Fruit fly (Drosophila melanogaster) whole organism, embryonic: Measurements from ENCODE around the gene CG4467.

Experiments
- Abd-B ChIP-seq: fragments of 200-800 bp; sonication (Bioruptor generic); optimal IDR thresholded peaks from 2 replicates; lab custom pipeline; 2018; ENCODE audit warnings: missing biosample characterization, mild to moderate bottlenecking, missing genetic modification characterization, moderate library complexity
- Antp ChIP-seq: fragments of 200-800 bp; sonication (Bioruptor generic); optimal IDR thresholded peaks from 3 replicates; lab custom pipeline; 2016; ENCODE audit warnings: missing biosample characterization, missing genetic modification characterization
- Asciz ChIP-seq: fragments of 200-800 bp; sonication (Bioruptor generic); optimal IDR thresholded peaks from 2 replicates; lab custom pipeline; 2017; ENCODE audit warnings: missing biosample characterization, mild to moderate bottlenecking, missing genetic modification characterization, missing genetic modification reagents
- CG10431 ChIP-seq: fragments of 200-800 bp; sonication (Bioruptor generic); optimal IDR thresholded peaks from 3 replicates; lab custom pipeline; 2018; ENCODE audit warnings: missing biosample characterization, mild to moderate bottlenecking, missing genetic modification characterization
- CG11504 ChIP-seq: fragments of 200-800 bp; sonication (Bioruptor generic); optimal IDR thresholded peaks from 3 replicates; lab custom pipeline; 2019; ENCODE audit warnings: missing biosample characterization, mild to moderate bottlenecking, missing genetic modification characterization, moderate library complexity
- CG11560 ChIP-seq: fragments of 200-800 bp; sonication (Bioruptor generic); IDR thresholded peaks from 3 replicates; pipeline ENCODE4 v1.3.6; 2022; ENCODE audit warnings: missing biosample characterization, missing genetic modification characterization
- CG14710 ChIP-seq: fragments of 200-800 bp; sonication (Bioruptor generic); optimal IDR thresholded peaks from 3 replicates; lab custom pipeline; 2019; ENCODE audit warnings: missing biosample characterization, mild to moderate bottlenecking, missing genetic modification characterization, moderate library complexity
- CG14965 ChIP-seq: fragments of 200-800 bp; sonication (Bioruptor generic); optimal IDR thresholded peaks from 2 replicates; lab custom pipeline; 2016; ENCODE audit warnings: missing biosample characterization, missing genetic modification characterization, borderline replicate concordance
- CG15011 ChIP-seq: fragments of 200-800 bp; sonication (Bioruptor generic); optimal IDR thresholded peaks from 3 replicates; lab custom pipeline; 2018; ENCODE audit warnings: missing biosample characterization, mild to moderate bottlenecking, missing genetic modification characterization
- CG17612 ChIP-seq: fragments of 200-800 bp; sonication (Bioruptor generic); IDR thresholded peaks from 2 replicates; pipeline ENCODE4 v1.3.6; 2022; ENCODE audit warnings: missing biosample characterization, missing genetic modification characterization
- CG17802 ChIP-seq: fragments of 200-800 bp; sonication (Bioruptor generic); optimal IDR thresholded peaks from 2 replicates; lab custom pipeline; 2018; ENCODE audit warnings: missing biosample characterization, mild to moderate bottlenecking, missing genetic modification characterization, moderate library complexity
- CG1832 ChIP-seq: fragments of 200-800 bp; sonication (Bioruptor generic); optimal IDR thresholded peaks from 2 replicates; lab custom pipeline; 2017; ENCODE audit warnings: missing biosample characterization, mild to moderate bottlenecking, missing genetic modification characterization, inconsistent platforms
- CG2199 ChIP-seq: fragments of 200-800 bp; sonication (Bioruptor generic); IDR thresholded peaks from 3 replicates; pipeline ENCODE4 v1.3.6; 2022; ENCODE audit warnings: missing biosample characterization, missing genetic modification characterization
- CG3281 ChIP-seq: fragments of 200-800 bp; sonication (Bioruptor generic); optimal IDR thresholded peaks from 3 replicates; lab custom pipeline; 2017; ENCODE audit warnings: missing biosample characterization, mild to moderate bottlenecking, missing genetic modification characterization
- CG33557 ChIP-seq: fragments of 200-800 bp; sonication (Bioruptor generic); optimal IDR thresholded peaks from 2 replicates; lab custom pipeline; 2019; ENCODE audit warnings: missing biosample characterization, mild to moderate bottlenecking, missing genetic modification characterization, moderate library complexity
- CG42726 ChIP-seq: fragments of 200-800 bp; sonication (Bioruptor generic); IDR thresholded peaks from 2 replicates; pipeline ENCODE4 v1.3.6; 2022; ENCODE audit warnings: missing biosample characterization, missing genetic modification characterization; ENCODE audit not compliant: partially characterized antibody
- CG4730 ChIP-seq: fragments of 200-800 bp; sonication (Bioruptor generic); IDR thresholded peaks from 2 replicates; pipeline ENCODE4 v1.3.6; 2022; ENCODE audit warnings: missing biosample characterization, missing genetic modification characterization
- CG6654 ChIP-seq: fragments of 200-800 bp; sonication (Bioruptor generic); optimal IDR thresholded peaks from 2 replicates; lab custom pipeline; 2017; ENCODE audit warnings: missing biosample characterization, mild to moderate bottlenecking, missing genetic modification characterization
- CG9215 ChIP-seq: fragments of 200-800 bp; sonication (Bioruptor generic); IDR thresholded peaks from 2 replicates; pipeline ENCODE4 v1.3.6; 2022; ENCODE audit warnings: missing biosample characterization, missing genetic modification characterization
- CG9609 ChIP-seq: fragments of 200-800 bp; sonication (Bioruptor generic); optimal IDR thresholded peaks from 3 replicates; lab custom pipeline; 2016; ENCODE audit warnings: missing biosample characterization, missing genetic modification characterization
- Dad ChIP-seq: fragments of 200-800 bp; sonication (Bioruptor generic); optimal IDR thresholded peaks from 3 replicates; lab custom pipeline; 2016; ENCODE audit warnings: missing biosample characterization, missing genetic modification characterization
- Dp ChIP-seq: fragments of 200-800 bp; sonication (Bioruptor generic); optimal IDR thresholded peaks from 2 replicates; lab custom pipeline; 2018; ENCODE audit warnings: missing biosample characterization, mild to moderate bottlenecking, missing genetic modification characterization, moderate library complexity
- H15 ChIP-seq: fragments of 200-800 bp; sonication (Bioruptor generic); IDR thresholded peaks from 3 replicates; pipeline ENCODE4 v1.3.6; 2022; ENCODE audit warnings: missing biosample characterization, missing genetic modification characterization
- HHEX ChIP-seq: fragments of 200-800 bp; sonication (Bioruptor generic); optimal IDR thresholded peaks from 3 replicates; lab custom pipeline; 2017; ENCODE audit warnings: missing biosample characterization, mild to moderate bottlenecking, missing genetic modification characterization, missing genetic modification reagents
- HLH4C ChIP-seq: fragments of 200-800 bp; sonication (Bioruptor generic); IDR thresholded peaks from 3 replicates; pipeline ENCODE4 v1.3.6; 2022; ENCODE audit warnings: missing biosample characterization, missing genetic modification characterization; ENCODE audit not compliant: partially characterized antibody
- Hand ChIP-seq: fragments of 200-800 bp; sonication (Bioruptor generic); optimal IDR thresholded peaks from 2 replicates; lab custom pipeline; 2017; ENCODE audit warnings: mild to moderate bottlenecking, missing biosample characterization, missing genetic modification reagents, missing genetic modification characterization
- Hmr ChIP-seq: fragments of 200-800 bp; sonication (Bioruptor generic); optimal IDR thresholded peaks from 3 replicates; lab custom pipeline; 2017; ENCODE audit warnings: mild to moderate bottlenecking, missing biosample characterization, missing genetic modification reagents, missing genetic modification characterization
- Med ChIP-seq: fragments of 200-800 bp; sonication (Bioruptor generic); peaks from one replicate; lab custom pipeline; 2016; ENCODE audit warnings: missing biosample characterization, missing genetic modification characterization, mild to moderate bottlenecking, inconsistent platforms, moderate library complexity
- Mes4 ChIP-seq: fragments of 200-800 bp; sonication (Bioruptor generic); optimal IDR thresholded peaks from 2 replicates; lab custom pipeline; 2016; ENCODE audit warnings: missing biosample characterization, missing genetic modification characterization
- Oaz ChIP-seq: fragments of 200-800 bp; sonication (Bioruptor generic); IDR thresholded peaks from 2 replicates; pipeline ENCODE4 v1.3.6; 2022; ENCODE audit warnings: missing biosample characterization, missing genetic modification characterization
- Rfx ChIP-seq: fragments of 200-800 bp; sonication (Bioruptor generic); IDR thresholded peaks from 2 replicates; pipeline ENCODE4 v1.3.6; 2022; ENCODE audit warnings: missing biosample characterization, missing genetic modification characterization
- al ChIP-seq: fragments of 200-800 bp; sonication (Bioruptor generic); IDR thresholded peaks from 2 replicates; pipeline ENCODE4 v1.3.6; 2022; ENCODE audit warnings: missing biosample characterization, missing genetic modification characterization
- cad ChIP-seq: fragments of >200 bp; optimal IDR thresholded peaks from 2 replicates; lab custom pipeline; 2017; ENCODE audit warnings: missing biosample characterization, missing genetic modification characterization
- cas ChIP-seq: fragments of 200-800 bp; sonication (Bioruptor generic); IDR thresholded peaks from 2 replicates; pipeline ENCODE4 v1.3.6; 2022; ENCODE audit warnings: missing biosample characterization, missing genetic modification characterization
- caup ChIP-seq: fragments of 200-800 bp; sonication (Bioruptor generic); optimal IDR thresholded peaks from 3 replicates; lab custom pipeline; 2017; ENCODE audit warnings: missing biosample characterization, mild to moderate bottlenecking, missing genetic modification characterization, moderate library complexity; ENCODE audit not compliant: severe bottlenecking
- cg ChIP-seq: fragments of 200-800 bp; sonication (Bioruptor generic); optimal IDR thresholded peaks from 3 replicates; lab custom pipeline; 2019; ENCODE audit warnings: missing biosample characterization, mild to moderate bottlenecking, missing genetic modification characterization, moderate library complexity
- ci ChIP-seq: fragments of 200-800 bp; sonication (Bioruptor generic); IDR thresholded peaks from 3 replicates; pipeline ENCODE4 v1.3.6; 2022; ENCODE audit warnings: missing biosample characterization, missing genetic modification characterization
- crol ChIP-seq: fragments of 200-800 bp; sonication (Bioruptor generic); IDR thresholded peaks from 2 replicates; pipeline ENCODE4 v1.3.6; 2022; ENCODE audit warnings: missing biosample characterization, missing genetic modification characterization
- fd96Cb ChIP-seq: fragments of 200-800 bp; sonication (Bioruptor generic); optimal IDR thresholded peaks from 2 replicates; lab custom pipeline; 2018; ENCODE audit warnings: missing biosample characterization, mild to moderate bottlenecking, missing genetic modification characterization, moderate library complexity
- gfzf ChIP-seq: fragments of 200-800 bp; sonication (Bioruptor generic); optimal IDR thresholded peaks from 2 replicates; lab custom pipeline; 2016; ENCODE audit warnings: missing biosample characterization, mild to moderate bottlenecking, missing genetic modification characterization, moderate library complexity
- grn ChIP-seq: fragments of 200-800 bp; sonication (Bioruptor generic); optimal IDR thresholded peaks from 3 replicates; lab custom pipeline; 2017; ENCODE audit warnings: missing biosample characterization, missing genetic modification characterization
- gro ChIP-seq: fragments of 200-800 bp; sonication (Bioruptor generic); optimal IDR thresholded peaks from 2 replicates; lab custom pipeline; 2016; ENCODE audit warnings: missing biosample characterization, missing genetic modification characterization
- gsb-n ChIP-seq: fragments of 200-800 bp; sonication (Bioruptor generic); optimal IDR thresholded peaks from 3 replicates; lab custom pipeline; 2018; ENCODE audit warnings: missing biosample characterization, mild to moderate bottlenecking, missing genetic modification characterization
- ham ChIP-seq: fragments of 200-800 bp; sonication (Bioruptor generic); IDR thresholded peaks from 2 replicates; pipeline ENCODE4 v1.3.6; 2022; ENCODE audit warnings: missing biosample characterization, missing genetic modification characterization
- ind ChIP-seq: fragments of 200-800 bp; sonication (Bioruptor generic); optimal IDR thresholded peaks from 3 replicates; lab custom pipeline; 2016; ENCODE audit warnings: missing biosample characterization, missing genetic modification characterization
- mirr ChIP-seq: fragments of 200-800 bp; sonication (Bioruptor generic); optimal IDR thresholded peaks from 3 replicates; lab custom pipeline; 2018; ENCODE audit warnings: missing biosample characterization, mild to moderate bottlenecking, missing genetic modification characterization
- mld ChIP-seq: fragments of 200-800 bp; sonication (Bioruptor generic); IDR thresholded peaks from 3 replicates; pipeline ENCODE4 v1.3.6; 2022; ENCODE audit warnings: missing biosample characterization, missing genetic modification characterization; ENCODE audit not compliant: partially characterized antibody
- pum ChIP-seq: fragments of 200-800 bp; sonication (Bioruptor generic); optimal IDR thresholded peaks from 2 replicates; lab custom pipeline; 2016; ENCODE audit warnings: missing biosample characterization, missing genetic modification characterization
- sd ChIP-seq: fragments of 200-800 bp; sonication (Bioruptor generic); optimal IDR thresholded peaks from 3 replicates; lab custom pipeline; 2018; ENCODE audit warnings: missing biosample characterization, mild to moderate bottlenecking, missing genetic modification characterization, moderate library complexity
- sisA ChIP-seq: fragments of 200-800 bp; sonication (Bioruptor generic); IDR thresholded peaks from 2 replicates; pipeline ENCODE4 v1.3.6; 2022; ENCODE audit warnings: missing biosample characterization, missing genetic modification characterization
- wor ChIP-seq: fragments of 200-800 bp; sonication (Bioruptor generic); IDR thresholded peaks from 2 replicates; pipeline ENCODE4 v1.3.6; 2022; ENCODE audit warnings: missing biosample characterization, missing genetic modification characterization
- z ChIP-seq: fragments of 200-800 bp; sonication (Bioruptor generic); IDR thresholded peaks from 3 replicates; pipeline ENCODE4 v1.3.6; 2022; ENCODE audit warnings: missing biosample characterization, missing genetic modification characterization

The CG4467 gene

dm6 chr3R:23257986-23258427 is 9.3 kb upstream of the CG4467 start, which contains the start of the genes wda and Pex11c (continued):
- peak; percentile 85 for TF ChIP-seq CG33557 (GFP tag; lab: Kevin White, UChicago)
- peak; percentile 57 for TF ChIP-seq CG10431
- no peak for TF ChIP-seq mirr (GFP tag; lab: Kevin White, UChicago)
- no peak for TF ChIP-seq crol
- no peak for TF ChIP-seq ham
- TF ChIP-seq sd (tag; lab: Kevin White, UChicago): no peak
- TF ChIP-seq Asciz (GFP tag; lab: Kevin White, UChicago): peak; percentile 45
- peak; percentile 68 for TF ChIP-seq Hand (GFP tag; lab: Kevin White, UChicago)
- peak; percentile 83; the same call in 1 of the 2 replicates for TF ChIP-seq CG4730 (GFP tag; lab: Robert Waterston, UW)
- peak; percentile 79 for TF ChIP-seq fd96Cb
- no peak for TF ChIP-seq grn (GFP tag; lab: Kevin White, UChicago)
- TF ChIP-seq Dp (GFP tag; lab: Kevin White, UChicago): peak; percentile 34
- no peak for TF ChIP-seq CG11504 (tag; lab: Kevin White, UChicago)
- TF ChIP-seq sisA (GFP tag; lab: Robert Waterston, UW): no peak
- peak; percentile 81 for TF ChIP-seq ind (GFP tag; lab: Kevin White, UChicago)
- peak; percentile 61 for TF ChIP-seq CG3281 (GFP tag; lab: Kevin White, UChicago)
- TF ChIP-seq mld (GFP tag; lab: Robert Waterston, UW): no peak
- TF ChIP-seq HHEX (GFP tag; lab: Kevin White, UChicago): peak; percentile 82
- TF ChIP-seq Antp (GFP tag; lab: Kevin White, UChicago): no peak
- no peak for TF ChIP-seq CG15011 (GFP tag; lab: Kevin White, UChicago)
- TF ChIP-seq ci: peak; percentile 78; the same call in 2 of the 3 replicates
- peak; percentile 95 for TF ChIP-seq gsb-n (tag; lab: Kevin White, UChicago)
- peak; percentile 85 for TF ChIP-seq al
- TF ChIP-seq CG14965 (GFP tag; lab: Kevin White, UChicago): no peak
- TF ChIP-seq CG17612 (GFP tag; lab: Robert Waterston, UW): 0 out of 2 replicates have a peak, but pooled peaks have one; percentile 40
- no peak for TF ChIP-seq z (GFP tag; lab: Robert Waterston, UW)
- TF ChIP-seq Hmr (GFP tag; lab: Kevin White, UChicago): peak; percentile 89
- TF ChIP-seq CG11560 (tag; lab: Robert Waterston, UW): no peak; the same call in 2 of the 3 replicates
- no peak for TF ChIP-seq cad (GFP tag; lab: Kevin White, UChicago)
- peak; percentile 87 for TF ChIP-seq H15 (GFP tag; lab: Robert Waterston, UW)
- no peak for TF ChIP-seq CG1832
- TF ChIP-seq gro (GFP tag; lab: Kevin White, UChicago): no peak
- peak; percentile 69; the same call in 1 of the 2 replicates for TF ChIP-seq cas
- peak; percentile 61; the same call in 1 of the 3 replicates for TF ChIP-seq HLH4C
- no peak; the same call in 1 of the 2 replicates for TF ChIP-seq CG9215 (GFP tag; lab: Robert Waterston, UW)
- no peak for TF ChIP-seq Abd-B (GFP tag; lab: Kevin White, UChicago)
- TF ChIP-seq CG17802: no peak
- TF ChIP-seq CG6654 (GFP tag; lab: Kevin White, UChicago): no peak
- TF ChIP-seq wor (GFP tag; lab: Robert Waterston, UW): peak; percentile 72
- TF ChIP-seq gfzf (GFP tag; lab: Kevin White, UChicago): no peak

- TF ChIP-seq mirr (GFP tag; lab: Kevin White, UChicago) (peak; percentile 72), cg (GFP tag; lab: Kevin White, UChicago) (peak; percentile 42), pum (GFP tag; lab: Kevin White, UChicago) (peak; percentile 87), Dad (GFP tag; lab: Kevin White, UChicago) (peak; percentile 71), CG42726 (GFP tag; lab: Robert Waterston, UW) (no peak; the same call in 1 of the 2 replicates), CG14710 (peak; percentile 86), caup (peak; percentile 73), Med (peak; percentile 99), CG2199 (peak; percentile 71; the same call in 1 of the 3 replicates), Oaz (GFP tag; lab: Robert Waterston, UW) (no peak), Mes4 (peak; percentile 73), Rfx (GFP tag; lab: Robert Waterston, UW) (peak; percentile 83), CG9609 (GFP tag; lab: Kevin White, UChicago) (peak; percentile 85)
Measured at dm6 chr3R:23251256-23251655, 2.6 kb upstream of the CG4467 start, which contains the start of the genes Rad60 and EloA. TSS of gene Rad60 (minus strand) at chr3R:23251477. TSS of gene EloA (plus strand) at chr3R:23251563.
